Worm (Caenorhabditis elegans): ENCODE data around the gene srd-40.

The srd-40 gene

DNA sequence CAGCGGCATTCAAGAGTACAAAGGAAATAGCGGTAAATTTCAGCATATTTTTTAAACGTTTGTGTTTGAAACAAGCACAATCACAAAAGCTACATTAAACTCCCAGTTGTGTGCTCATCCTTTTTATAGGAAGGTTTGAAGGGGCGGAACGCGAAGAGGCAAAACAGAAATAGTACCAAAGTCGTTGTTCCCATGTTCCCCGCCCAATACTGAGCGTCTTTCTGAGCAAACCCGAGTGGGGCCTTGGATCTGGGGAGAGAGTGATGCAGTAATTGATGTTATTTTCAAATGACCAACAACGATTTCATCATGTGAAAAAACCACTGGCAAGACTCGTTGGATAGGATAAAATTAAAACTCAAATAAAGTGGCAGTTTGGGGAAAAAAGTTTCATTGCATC is 17.8 kb downstream of the srd-40 start, which contains the start of gene zig-2:
Gene zig-2, minus strand, starts transcription at position 101 of the 400 bp plus-strand sequence.
- TF ChIP-seq nhr-6 (tag; optimal IDR thresholded peaks at IDR 0.05) (no peak), lin-39 (tag; optimal IDR thresholded peaks at IDR 0.05) (no peak), unc-55 (GFP tag; optimal IDR thresholded peaks at IDR 0.05) (no peak), sma-3 (GFP tag; optimal IDR thresholded peaks at IDR 0.05) (no peak), ceh-16 (tag; optimal IDR thresholded peaks at IDR 0.05) (no peak), blmp-1 (tag; optimal IDR thresholded peaks at IDR 0.05; ENCODE audit: insufficient read depth) (no peak), unc-62 (GFP tag; optimal IDR thresholded peaks at IDR 0.05) (no peak), ztf-4 (tag; optimal IDR thresholded peaks at IDR 0.05) (no peak), mdl-1 (tag; optimal IDR thresholded peaks at IDR 0.05) (no peak), elt-1 (tag; optimal IDR thresholded peaks at IDR 0.05) (no peak), crh-2 (tag; optimal IDR thresholded peaks at IDR 0.05) (no peak), R02D3.7 (tag; optimal IDR thresholded peaks at IDR 0.05) (no peak), nhr-21 (tag; optimal IDR thresholded peaks at IDR 0.05) (no peak)

DNA sequence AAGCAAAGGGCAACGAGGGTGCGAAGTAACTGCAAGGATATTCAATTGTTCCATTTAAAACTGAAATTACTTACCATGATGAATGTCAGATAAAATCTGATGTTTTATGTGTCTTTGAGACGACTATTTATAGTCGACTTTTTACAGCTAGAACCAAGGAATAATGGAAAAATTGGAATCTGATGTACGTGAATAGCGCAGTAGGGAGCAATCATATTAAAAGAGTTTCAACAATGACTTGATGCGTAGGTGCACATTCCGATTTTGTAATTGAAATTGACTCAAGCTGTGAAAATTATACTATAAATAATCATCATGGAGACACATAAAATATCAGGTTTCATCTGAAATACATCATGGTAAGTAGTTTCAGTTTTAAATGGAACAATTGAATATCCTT is 19.7 kb downstream of the srd-40 start, which contains the start of the genes nspc-9 and nspc-10:
Gene nspc-9, minus strand, starts transcription at position 101 of the 400 bp plus-strand sequence.
Gene nspc-10, plus strand, starts transcription at position 331 of the 400 bp plus-strand sequence.
- no peak for TF ChIP-seq mab-5 (tag; optimal IDR thresholded peaks at IDR 0.05)
- TF ChIP-seq blmp-1 (tag; optimal IDR thresholded peaks at IDR 0.05; ENCODE audit: insufficient read depth), result no peak
- TF ChIP-seq nhr-6 (tag; optimal IDR thresholded peaks at IDR 0.05), result no peak
- TF ChIP-seq aly-2 (tag; optimal IDR thresholded peaks at IDR 0.05), result no peak
- TF ChIP-seq C34F6.9 (tag; optimal IDR thresholded peaks at IDR 0.05), result no peak
- TF ChIP-seq lin-39 (tag; optimal IDR thresholded peaks at IDR 0.05), result no peak
- TF ChIP-seq nhr-10 (tag; optimal IDR thresholded peaks at IDR 0.05), result no peak
- TF ChIP-seq crh-2 (tag; optimal IDR thresholded peaks at IDR 0.05), result no peak
- no peak for TF ChIP-seq nhr-11 (tag; optimal IDR thresholded peaks at IDR 0.05)

DNA sequence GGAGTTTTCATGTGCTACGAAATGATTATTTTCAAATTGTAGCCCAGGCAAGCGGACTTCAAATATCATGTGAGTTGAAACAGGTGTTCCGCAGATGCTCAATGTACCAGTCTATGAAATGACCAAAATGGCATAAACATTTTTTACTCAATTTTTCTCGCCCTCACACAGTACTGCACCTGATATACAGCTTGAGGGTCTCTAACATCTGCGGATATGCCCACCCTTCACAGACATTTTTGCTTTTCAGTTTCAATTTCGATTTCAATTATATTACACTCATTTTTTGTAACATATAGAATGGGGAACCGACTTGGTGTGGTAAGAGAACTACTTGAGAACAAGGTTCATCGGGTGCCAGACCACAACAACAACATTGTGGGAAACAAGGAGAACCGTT is 23.2 kb downstream of the srd-40 start, which contains the start of gene F42F12.11:
Gene F42F12.11, plus strand, starts transcription at position 301 of the 400 bp plus-strand sequence.
- TF ChIP-seq ztf-1 (GFP tag; conservative IDR thresholded peaks at IDR 0.05) (no peak), unc-39 (tag; optimal IDR thresholded peaks at IDR 0.05) (no peak), peb-1 (tag; optimal IDR thresholded peaks at IDR 0.05) (no peak), sma-3 (GFP tag; optimal IDR thresholded peaks at IDR 0.05) (no peak), lsy-2 (tag; optimal IDR thresholded peaks at IDR 0.05) (no peak), nhr-129 (tag; optimal IDR thresholded peaks at IDR 0.05) (no peak), dmd-4 (tag; optimal IDR thresholded peaks at IDR 0.05) (no peak)

DNA sequence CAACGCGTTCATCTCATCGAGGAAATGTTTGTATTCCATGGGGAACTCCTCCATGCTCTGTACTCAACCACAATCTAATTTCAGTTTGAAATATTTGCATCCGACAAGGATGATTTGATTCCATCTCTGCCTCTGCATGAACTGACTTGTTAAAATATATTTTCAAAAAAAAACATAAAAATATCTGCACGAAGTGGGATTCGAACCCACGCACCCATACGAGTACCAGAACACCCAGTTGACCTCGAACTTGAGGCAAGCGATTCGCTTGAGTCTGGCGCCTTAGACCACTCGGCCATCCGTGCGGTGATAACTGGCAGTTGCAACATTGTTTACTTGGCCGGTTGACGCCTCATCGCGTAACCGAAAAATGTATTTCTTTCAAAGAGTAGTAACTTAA is 24.3 kb downstream of the srd-40 start:
- TF ChIP-seq ama-1 (optimal IDR thresholded peaks at IDR 0.05) (no peak), ztf-1 (GFP tag; conservative IDR thresholded peaks at IDR 0.05) (no peak), nhr-25 (tag; optimal IDR thresholded peaks at IDR 0.05) (no peak), elt-1 (tag; optimal IDR thresholded peaks at IDR 0.05) (no peak), unc-62 (GFP tag; optimal IDR thresholded peaks at IDR 0.05) (no peak), crh-2 (tag; optimal IDR thresholded peaks at IDR 0.05) (peak; percentile 35), ztf-11 (tag; optimal IDR thresholded peaks at IDR 0.05) (no peak), mbf-1 (tag; optimal IDR thresholded peaks at IDR 0.05) (no peak), mdl-1 (tag; optimal IDR thresholded peaks at IDR 0.05) (no peak), lin-13 (GFP tag; optimal IDR thresholded peaks at IDR 0.05) (no peak), F13H6.1 (tag; optimal IDR thresholded peaks at IDR 0.05) (no peak), mab-5 (tag; optimal IDR thresholded peaks at IDR 0.05) (no peak), skn-1 (tag; optimal IDR thresholded peaks at IDR 0.05) (no peak), sma-9 (GFP tag; optimal IDR thresholded peaks at IDR 0.05) (peak; percentile 55), sma-9 (tag; optimal IDR thresholded peaks at IDR 0.05) (no peak), nhr-129 (tag; optimal IDR thresholded peaks at IDR 0.05) (peak; percentile 61), ZK546.5 (tag; optimal IDR thresholded peaks at IDR 0.05) (no peak), gmeb-1 (tag; optimal IDR thresholded peaks at IDR 0.05) (no peak), lsy-2 (tag; optimal IDR thresholded peaks at IDR 0.05) (no peak), sma-3 (GFP tag; optimal IDR thresholded peaks at IDR 0.05) (peak; percentile 34), fos-1 (tag; optimal IDR thresholded peaks at IDR 0.05) (peak; percentile 21), blmp-1 (tag; optimal IDR thresholded peaks at IDR 0.05; ENCODE audit: insufficient read depth) (no peak), nhr-6 (tag; optimal IDR thresholded peaks at IDR 0.05) (no peak), C34F6.9 (tag; optimal IDR thresholded peaks at IDR 0.05) (peak; percentile 13), unc-55 (GFP tag; optimal IDR thresholded peaks at IDR 0.05) (no peak), nhr-12 (tag; optimal IDR thresholded peaks at IDR 0.05) (no peak), ceh-82 (tag; optimal IDR thresholded peaks at IDR 0.05) (no peak), sem-4 (tag; optimal IDR thresholded peaks at IDR 0.05) (no peak), nhr-21 (tag; optimal IDR thresholded peaks at IDR 0.05) (peak; percentile 31), alr-1 (tag; optimal IDR thresholded peaks at IDR 0.05) (no peak), aly-2 (tag; optimal IDR thresholded peaks at IDR 0.05) (no peak), egl-27 (tag; optimal IDR thresholded peaks at IDR 0.05) (peak; percentile 19), nhr-10 (tag; optimal IDR thresholded peaks at IDR 0.05) (no peak), dmd-4 (tag; optimal IDR thresholded peaks at IDR 0.05) (no peak), nhr-23 (tag; optimal IDR thresholded peaks at IDR 0.05) (no peak), snpc-4 (tag; optimal IDR thresholded peaks at IDR 0.05) (no peak), Y55F3AM.14 (GFP tag; optimal IDR thresholded peaks at IDR 0.05) (no peak), lin-11 (tag; optimal IDR thresholded peaks at IDR 0.05) (no peak), nhr-77 (tag; optimal IDR thresholded peaks at IDR 0.05) (no peak), R02D3.7 (tag; optimal IDR thresholded peaks at IDR 0.05) (no peak)

Data from whole organism, L2 larva.